Fruit fly (Drosophila melanogaster) whole organism, embryonic: Measurements from ENCODE around the gene S-Lap4.

Experiments used
- Adf1 ChIP-seq: fragments of 200-800 bp; sonication (Bioruptor generic); IDR thresholded peaks from 2 replicates; pipeline ENCODE4 v1.3.6; 2022; ENCODE audit warnings: missing biosample characterization, missing genetic modification characterization
- B-H1 ChIP-seq: fragments of 200-800 bp; sonication (Bioruptor generic); IDR thresholded peaks from 3 replicates; pipeline ENCODE4 v1.3.6; 2022; ENCODE audit warnings: missing biosample characterization, missing genetic modification characterization
- CG11398 ChIP-seq: fragments of 200-800 bp; sonication (Bioruptor generic); optimal IDR thresholded peaks from 2 replicates; lab custom pipeline; 2016; ENCODE audit warnings: missing biosample characterization, missing genetic modification characterization
- CG11456 ChIP-seq: fragments of 200-800 bp; sonication (Bioruptor generic); IDR thresholded peaks from 3 replicates; pipeline ENCODE4 v1.3.6; 2022; ENCODE audit warnings: missing biosample characterization, missing genetic modification characterization
- CG15269 ChIP-seq: fragments of 200-800 bp; sonication (Bioruptor generic); optimal IDR thresholded peaks from 2 replicates; lab custom pipeline; 2018; ENCODE audit warnings: missing biosample characterization, mild to moderate bottlenecking, missing genetic modification characterization, moderate library complexity
- CG16815 ChIP-seq: fragments of 200-800 bp; sonication (Bioruptor generic); optimal IDR thresholded peaks from 3 replicates; lab custom pipeline; 2017; ENCODE audit warnings: missing biosample characterization, mild to moderate bottlenecking, missing genetic modification characterization
- CG17359 ChIP-seq: fragments of 200-800 bp; sonication (Bioruptor generic); optimal IDR thresholded peaks from 3 replicates; lab custom pipeline; 2018; ENCODE audit warnings: missing biosample characterization, mild to moderate bottlenecking, missing genetic modification characterization, moderate library complexity
- CG18599 ChIP-seq: fragments of 200-800 bp; sonication (Bioruptor generic); optimal IDR thresholded peaks from 3 replicates; lab custom pipeline; 2017; ENCODE audit warnings: missing biosample characterization, missing genetic modification characterization, mild to moderate bottlenecking, moderate library complexity, missing genetic modification reagents
- CG30403 ChIP-seq: fragments of 200-800 bp; sonication (Bioruptor generic); optimal IDR thresholded peaks from 3 replicates; lab custom pipeline; 2016; ENCODE audit warnings: missing biosample characterization, missing genetic modification characterization
- CG31365 ChIP-seq: fragments of 200-800 bp; sonication (Bioruptor generic); optimal IDR thresholded peaks from 2 replicates; lab custom pipeline; 2018; ENCODE audit warnings: missing biosample characterization, mild to moderate bottlenecking, missing genetic modification characterization
- CG5953 ChIP-seq: fragments of 200-800 bp; sonication (Bioruptor generic); IDR thresholded peaks from 2 replicates; pipeline ENCODE4 v1.3.6; 2022; ENCODE audit warnings: missing biosample characterization, missing genetic modification characterization
- CG6765 ChIP-seq: fragments of 200-800 bp; sonication (Bioruptor generic); optimal IDR thresholded peaks from 3 replicates; lab custom pipeline; 2017; ENCODE audit warnings: missing biosample characterization, mild to moderate bottlenecking, missing genetic modification characterization
- CG7271 ChIP-seq: fragments of 200-800 bp; sonication (Bioruptor generic); optimal IDR thresholded peaks from 2 replicates; lab custom pipeline; 2018; ENCODE audit warnings: missing biosample characterization, mild to moderate bottlenecking, missing genetic modification characterization, moderate library complexity
- CG7839 ChIP-seq: fragments of 200-800 bp; sonication (Bioruptor generic); optimal IDR thresholded peaks from 3 replicates; lab custom pipeline; 2018; ENCODE audit warnings: missing biosample characterization, mild to moderate bottlenecking, missing genetic modification characterization, moderate library complexity
- CG8290 ChIP-seq, 3 experiments: fragments of 200-800 bp; sonication (Bioruptor generic); optimal IDR thresholded peaks; 2 replicates each; lab custom pipeline; 2016 to 2019; ENCODE audit warnings: missing biosample characterization in 3 of 3, missing genetic modification characterization in 3 of 3, mild to moderate bottlenecking in 2 of 3, moderate library complexity in 1 of 3
- CG8359 ChIP-seq: fragments of 200-800 bp; sonication (Bioruptor generic); optimal IDR thresholded peaks from 2 replicates; lab custom pipeline; 2017; ENCODE audit warnings: missing biosample characterization, mild to moderate bottlenecking, missing genetic modification characterization, borderline replicate concordance
- CG8388 ChIP-seq: fragments of 200-800 bp; sonication (Bioruptor generic); optimal IDR thresholded peaks from 2 replicates; lab custom pipeline; 2019; ENCODE audit warnings: missing biosample characterization, mild to moderate bottlenecking, missing genetic modification characterization, moderate library complexity
- CTCF ChIP-seq: fragments of 200-800 bp; sonication (Bioruptor generic); optimal IDR thresholded peaks from 2 replicates; lab custom pipeline; 2017; ENCODE audit warnings: missing biosample characterization, mild to moderate bottlenecking, missing genetic modification characterization, moderate library complexity
- D19A ChIP-seq: fragments of 200-800 bp; optimal IDR thresholded peaks from 3 replicates; lab custom pipeline; 2019; ENCODE audit warnings: missing biosample characterization, mild to moderate bottlenecking, missing genetic modification characterization, moderate library complexity
- Ets65A ChIP-seq: fragments of 200-800 bp; sonication (Bioruptor generic); peaks from one replicate; lab custom pipeline; 2016; ENCODE audit warnings: missing biosample characterization, missing genetic modification characterization
- Fer1 ChIP-seq: fragments of 200-800 bp; sonication (Bioruptor generic); optimal IDR thresholded peaks from 2 replicates; lab custom pipeline; 2017; ENCODE audit warnings: missing biosample characterization, mild to moderate bottlenecking, missing genetic modification characterization
- Fer3 ChIP-seq: fragments of 200-800 bp; sonication (Bioruptor generic); optimal IDR thresholded peaks from 2 replicates; lab custom pipeline; 2018; ENCODE audit warnings: missing biosample characterization, mild to moderate bottlenecking, missing genetic modification characterization, moderate library complexity
- GATAe ChIP-seq: fragments of 200-800 bp; sonication (Bioruptor generic); conservative IDR thresholded peaks from 2 replicates; pipeline ENCODE4 v1.3.6; 2022; ENCODE audit warnings: missing biosample characterization, missing genetic modification characterization
- HLH54F ChIP-seq: fragments of 200-800 bp; sonication (Bioruptor generic); optimal IDR thresholded peaks from 3 replicates; lab custom pipeline; 2016; ENCODE audit warnings: missing biosample characterization, missing genetic modification characterization
- Hr51 ChIP-seq, 2 experiments: fragments of 200-800 bp; sonication (Bioruptor generic); optimal IDR thresholded peaks; 2 replicates in 1 of 2; 3 replicates in 1 of 2; lab custom pipeline; 2016 to 2018; ENCODE audit warnings: missing biosample characterization in 2 of 2, missing genetic modification characterization in 2 of 2, mild to moderate bottlenecking in 1 of 2, moderate library complexity in 1 of 2
- Max ChIP-seq: fragments of 200-800 bp; sonication (Bioruptor generic); optimal IDR thresholded peaks from 2 replicates; lab custom pipeline; 2016; ENCODE audit warnings: missing biosample characterization, mild to moderate bottlenecking, missing genetic modification characterization
- NFAT ChIP-seq: fragments of 200-800 bp; sonication (Bioruptor generic); IDR thresholded peaks from 2 replicates; pipeline ENCODE4 v1.3.6; 2022; ENCODE audit warnings: missing biosample characterization, missing genetic modification characterization
- NK7.1 ChIP-seq: fragments of 200-800 bp; sonication (Bioruptor generic); optimal IDR thresholded peaks from 3 replicates; lab custom pipeline; 2016; ENCODE audit warnings: missing biosample characterization, missing genetic modification characterization
- Oaz ChIP-seq: fragments of 200-800 bp; sonication (Bioruptor generic); IDR thresholded peaks from 2 replicates; pipeline ENCODE4 v1.3.6; 2022; ENCODE audit warnings: missing biosample characterization, missing genetic modification characterization
- Oli ChIP-seq: fragments of 200-800 bp; sonication (Bioruptor generic); optimal IDR thresholded peaks from 2 replicates; lab custom pipeline; 2018; ENCODE audit warnings: missing biosample characterization, mild to moderate bottlenecking, missing genetic modification characterization, moderate library complexity
- Six4 ChIP-seq: fragments of 200-800 bp; sonication (Bioruptor generic); optimal IDR thresholded peaks from 2 replicates; lab custom pipeline; 2016; ENCODE audit warnings: missing biosample characterization, missing genetic modification characterization
- Ssrp ChIP-seq: fragments of 200-800 bp; sonication (Bioruptor generic); optimal IDR thresholded peaks from 2 replicates; lab custom pipeline; 2018; ENCODE audit warnings: missing biosample characterization, mild to moderate bottlenecking, missing genetic modification characterization, moderate library complexity
- ab ChIP-seq: fragments of 200-800 bp; sonication (Bioruptor generic); optimal IDR thresholded peaks from 2 replicates; lab custom pipeline; 2016; ENCODE audit warnings: missing biosample characterization, missing genetic modification characterization
- ap ChIP-seq: fragments of 200-800 bp; sonication (Bioruptor generic); IDR thresholded peaks from 2 replicates; pipeline ENCODE4 v1.3.6; 2022; ENCODE audit warnings: missing biosample characterization, missing genetic modification characterization
- ase ChIP-seq: fragments of 200-800 bp; sonication (Bioruptor generic); IDR thresholded peaks from 3 replicates; pipeline ENCODE4 v1.3.6; 2022; ENCODE audit warnings: missing biosample characterization, missing genetic modification characterization
- bbx ChIP-seq: fragments of 200-800 bp; sonication (Bioruptor generic); IDR thresholded peaks from 2 replicates; pipeline ENCODE4 v1.3.6; 2022; ENCODE audit warnings: missing biosample characterization, missing genetic modification characterization; ENCODE audit not compliant: partially characterized antibody
- bsh ChIP-seq, 2 experiments: fragments of 200-800 bp; sonication (Bioruptor generic); optimal IDR thresholded peaks; 2 replicates each; lab custom pipeline; 2017 to 2018; ENCODE audit warnings: mild to moderate bottlenecking in 2 of 2, missing biosample characterization in 2 of 2, missing genetic modification characterization in 2 of 2, moderate library complexity in 1 of 2
- dmrt99B ChIP-seq: fragments of 200-800 bp; sonication (Bioruptor generic); optimal IDR thresholded peaks from 2 replicates; lab custom pipeline; 2018; ENCODE audit warnings: missing biosample characterization, mild to moderate bottlenecking, missing genetic modification characterization, moderate library complexity
- en ChIP-seq: fragments of 200-800 bp; sonication (Bioruptor generic); optimal IDR thresholded peaks from 2 replicates; lab custom pipeline; 2016; ENCODE audit warnings: missing biosample characterization, missing genetic modification characterization
- gsb ChIP-seq: fragments of 200-800 bp; sonication (Bioruptor generic); IDR thresholded peaks from 2 replicates; pipeline ENCODE4 v1.3.6; 2022; ENCODE audit warnings: missing biosample characterization, missing genetic modification characterization
- hbn ChIP-seq: fragments of 200-800 bp; sonication (Bioruptor generic); IDR thresholded peaks from 2 replicates; pipeline ENCODE4 v1.3.6; 2022; ENCODE audit warnings: missing biosample characterization, missing genetic modification characterization; ENCODE audit not compliant: partially characterized antibody
- kni ChIP-seq: fragments of 200-800 bp; sonication (Bioruptor generic); optimal IDR thresholded peaks from 3 replicates; lab custom pipeline; 2017; ENCODE audit warnings: mild to moderate bottlenecking, missing biosample characterization, missing genetic modification reagents, missing genetic modification characterization
- lola ChIP-seq, 3 experiments: fragments of >200 bp in 2 of 3; fragments of 200-800 bp in 1 of 3; sonication (Bioruptor generic) in 1 of 3; optimal IDR thresholded peaks; 2 replicates each; lab custom pipeline; 2017 to 2019; ENCODE audit warnings: missing biosample characterization in 3 of 3, missing genetic modification characterization in 3 of 3, mild to moderate bottlenecking in 1 of 3, moderate library complexity in 1 of 3
- onecut ChIP-seq: fragments of 200-800 bp; sonication (Bioruptor generic); IDR thresholded peaks from 2 replicates; pipeline ENCODE4 v1.3.6; 2022; ENCODE audit warnings: missing biosample characterization, missing genetic modification characterization
- prd ChIP-seq, 3 experiments: fragments of >200 bp in 2 of 3; fragments of 200-800 bp in 1 of 3; sonication (Bioruptor generic) in 1 of 3; optimal IDR thresholded peaks in 2 of 3; IDR thresholded peaks in 1 of 3; 2 replicates in 2 of 3; 3 replicates in 1 of 3; pipeline versions ENCODE4 v1.3.6 to Lab custom; 2017 to 2022; ENCODE audit warnings: missing biosample characterization in 1 of 3, missing genetic modification characterization in 1 of 3
- sc ChIP-seq, 3 experiments: fragments of >200 bp in 2 of 3; fragments of 200-800 bp in 1 of 3; sonication (Bioruptor generic) in 1 of 3; optimal IDR thresholded peaks; 2 replicates in 2 of 3; 3 replicates in 1 of 3; lab custom pipeline; 2017; ENCODE audit warnings: mild to moderate bottlenecking in 1 of 3, missing biosample characterization in 1 of 3, missing genetic modification characterization in 1 of 3, missing genetic modification reagents in 1 of 3
- tap ChIP-seq: fragments of 200-800 bp; optimal IDR thresholded peaks from 3 replicates; lab custom pipeline; 2019; ENCODE audit warnings: missing biosample characterization, mild to moderate bottlenecking, missing genetic modification characterization, moderate library complexity

The S-Lap4 gene

dm6 chr3L:10525641-10526382 is 35.2 kb downstream of the S-Lap4 start (continued):
- TF ChIP-seq CG18599 (GFP tag; lab: Kevin White, UChicago) (peak; percentile 15), CG31365 (tag; lab: Kevin White, UChicago) (no peak), Adf1 (GFP tag; lab: Robert Waterston, UW) (no peak), Six4 (GFP tag; lab: Kevin White, UChicago) (peak; percentile 6), gsb (GFP tag; lab: Robert Waterston, UW) (no peak), en (GFP tag; lab: Kevin White, UChicago) (no peak), kni (GFP tag; lab: Kevin White, UChicago) (no peak), hbn (GFP tag; lab: Robert Waterston, UW) (no peak), onecut (GFP tag; lab: Robert Waterston, UW) (peak; percentile 68), CG8388 (GFP tag; lab: Kevin White, UChicago) (peak; percentile 28), Ssrp (tag; lab: Kevin White, UChicago) (peak; percentile 42), CTCF (GFP tag; lab: Kevin White, UChicago) (no peak), Ets65A (GFP tag; lab: Kevin White, UChicago) (no peak), bsh (GFP tag; optimal IDR thresholded peaks at IDR 0.05; lab: Kevin White, UChicago) (peak in 1 of 2 experiments; percentile 61), Hr51 (GFP tag; optimal IDR thresholded peaks at IDR 0.05; lab: Kevin White, UChicago) (peak in 1 of 2 experiments; percentile 33), CG16815 (GFP tag; lab: Kevin White, UChicago) (no peak), CG5953 (GFP tag; lab: Robert Waterston, UW) (no peak), GATAe (GFP tag; lab: Robert Waterston, UW) (no peak), Oli (tag; lab: Kevin White, UChicago) (peak; percentile 8), CG8359 (GFP tag; lab: Kevin White, UChicago) (no peak), B-H1 (GFP tag; lab: Robert Waterston, UW) (no peak), D19A (peak; percentile 31), CG17359 (tag; lab: Kevin White, UChicago) (peak; percentile 41), CG15269 (tag; lab: Kevin White, UChicago) (peak; percentile 26), CG7271 (tag; lab: Kevin White, UChicago) (no peak), NFAT (no peak), lola (GFP tag; optimal IDR thresholded peaks at IDR 0.05; lab: Kevin White, UChicago) (peak in 1 of 3 experiments; percentile 35), CG7839 (tag; lab: Kevin White, UChicago) (peak; percentile 42), dmrt99B (tag; lab: Kevin White, UChicago) (peak; percentile 47), CG11398 (GFP tag; lab: Kevin White, UChicago) (no peak), Fer1 (GFP tag; lab: Kevin White, UChicago) (no peak), Oaz (GFP tag; lab: Robert Waterston, UW) (no peak), Fer3 (tag; lab: Kevin White, UChicago) (peak; percentile 4), ase (0 out of 3 replicates have a peak, but pooled peaks have one; percentile 20), CG30403 (GFP tag; lab: Kevin White, UChicago) (peak; percentile 18), Max (GFP tag; lab: Kevin White, UChicago) (no peak), CG11456 (GFP tag; lab: Robert Waterston, UW) (no peak), bbx (GFP tag; lab: Robert Waterston, UW) (no peak), HLH54F (no peak), ab (GFP tag; lab: Kevin White, UChicago) (no peak), prd (optimal IDR thresholded peaks at IDR 0.05; lab: Kevin White, UChicago) (no peak), prd (GFP tag; IDR thresholded peaks at IDR 0.05; lab: Robert Waterston, UW) (peak; percentile 59; the same call in 2 of the 3 replicates), CG6765 (GFP tag; lab: Kevin White, UChicago) (no peak), ap (GFP tag; lab: Robert Waterston, UW) (no peak), sc (optimal IDR thresholded peaks at IDR 0.05; lab: Kevin White, UChicago) (no peak), sc (GFP tag; optimal IDR thresholded peaks at IDR 0.05; lab: Kevin White, UChicago) (no peak), NK7.1 (GFP tag; lab: Kevin White, UChicago) (no peak), CG8290 (GFP tag; optimal IDR thresholded peaks at IDR 0.05; lab: Kevin White, UChicago) (no peak), CG8290 (tag; optimal IDR thresholded peaks at IDR 0.05; lab: Kevin White, UChicago) (no peak), tap (tag; lab: Kevin White, UChicago) (peak; percentile 5)
